1 fruit fly cellular context compared by ENCODE assay signal in the genomic region with DNA sequence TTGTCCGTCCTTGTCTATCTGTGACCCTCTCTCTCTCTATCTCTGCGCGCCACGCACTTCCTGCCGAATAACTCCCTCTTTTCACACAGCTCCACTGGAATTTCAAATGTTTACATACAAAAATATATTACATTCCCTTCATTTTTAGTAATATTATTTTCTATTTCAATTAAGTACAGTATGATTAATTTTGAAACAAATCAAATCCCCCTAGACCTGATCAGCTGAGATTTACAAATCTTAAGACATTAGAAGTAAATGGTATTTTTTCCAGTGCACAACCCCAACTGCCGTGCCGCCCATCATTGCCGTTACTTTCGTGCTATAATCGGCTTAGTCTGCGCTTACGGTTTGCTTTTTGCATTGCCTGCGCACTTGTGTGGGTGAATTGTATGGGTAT.
TF ChIP-seq lines count a peak whose summit lies in the region.

No protein-coding gene starts in this region.

TF ChIP-seq in whole organism, embryonic, 481 proteins besides CTCF, POLR2A, EP300 and RAD21 (continued from another document):
- TF ChIP-seq fd102C (GFP tag; optimal IDR thresholded peaks at IDR 0.05; lab: Kevin White, UChicago) (no peak), CG31365 (tag; optimal IDR thresholded peaks at IDR 0.05; lab: Kevin White, UChicago) (no peak), H2.0 (GFP tag; IDR thresholded peaks at IDR 0.05; lab: Robert Waterston, UW) (0 out of 2 replicates have a peak, but pooled peaks have one; percentile 6), dpn (GFP tag; optimal IDR thresholded peaks at IDR 0.05; lab: Kevin White, UChicago) (peak; percentile 12 to 35), Max (GFP tag; optimal IDR thresholded peaks at IDR 0.05; lab: Kevin White, UChicago) (no peak), da (GFP tag; optimal IDR thresholded peaks at IDR 0.05; lab: Kevin White, UChicago) (no peak), CG6689 (GFP tag; IDR thresholded peaks at IDR 0.05; lab: Robert Waterston, UW) (peak; percentile 44), pan (optimal IDR thresholded peaks at IDR 0.05; lab: Kevin White, UChicago) (no peak), pan (GFP tag; optimal IDR thresholded peaks at IDR 0.05 in 1 of 2, IDR thresholded peaks at IDR 0.05 in 1 of 2) (peak in 1 of 2 experiments; percentile 68), CoRest (tag; optimal IDR thresholded peaks at IDR 0.05; lab: Kevin White, UChicago) (peak; percentile 57), peb (GFP tag; IDR thresholded peaks at IDR 0.05; lab: Robert Waterston, UW) (no peak), so (GFP tag; IDR thresholded peaks at IDR 0.05; lab: Robert Waterston, UW) (no peak), Oli (tag; optimal IDR thresholded peaks at IDR 0.05; lab: Kevin White, UChicago) (peak; percentile 42), CG17361 (GFP tag; IDR thresholded peaks at IDR 0.05; lab: Robert Waterston, UW) (no peak; the same call in 2 of the 3 replicates), sens-2 (GFP tag; IDR thresholded peaks at IDR 0.05; lab: Robert Waterston, UW) (no peak), CG2875 (GFP tag; optimal IDR thresholded peaks at IDR 0.05; lab: Kevin White, UChicago) (no peak), CG12744 (GFP tag; optimal IDR thresholded peaks at IDR 0.05; lab: Kevin White, UChicago) (no peak), D19A (tag; optimal IDR thresholded peaks at IDR 0.05; lab: Kevin White, UChicago) (no peak), gfzf (GFP tag; optimal IDR thresholded peaks at IDR 0.05; lab: Kevin White, UChicago) (no peak), Hr78 (GFP tag; optimal IDR thresholded peaks at IDR 0.05; lab: Kevin White, UChicago) (no peak), CG17385 (GFP tag; optimal IDR thresholded peaks at IDR 0.05; lab: Kevin White, UChicago) (peak; percentile 53), CG11504 (tag; optimal IDR thresholded peaks at IDR 0.05; lab: Kevin White, UChicago) (peak; percentile 81), btn (GFP tag; optimal IDR thresholded peaks at IDR 0.05; lab: Kevin White, UChicago) (no peak), lab (GFP tag; optimal IDR thresholded peaks at IDR 0.05; lab: Kevin White, UChicago) (peak; percentile 86), kni (GFP tag; optimal IDR thresholded peaks at IDR 0.05; lab: Kevin White, UChicago) (no peak), CG3407 (GFP tag; optimal IDR thresholded peaks at IDR 0.05; lab: Kevin White, UChicago) (no peak), org-1 (GFP tag; optimal IDR thresholded peaks at IDR 0.05; lab: Kevin White, UChicago) (peak; percentile 36), tll (GFP tag; optimal IDR thresholded peaks at IDR 0.05; lab: Kevin White, UChicago) (no peak), CG11456 (GFP tag; IDR thresholded peaks at IDR 0.05; lab: Robert Waterston, UW) (no peak), Ptx1 (GFP tag; IDR thresholded peaks at IDR 0.05; lab: Robert Waterston, UW) (peak; percentile 61), Atf-2 (GFP tag; optimal IDR thresholded peaks at IDR 0.05; lab: Kevin White, UChicago) (no peak), slou (GFP tag; optimal IDR thresholded peaks at IDR 0.05; lab: Kevin White, UChicago) (no peak), h (optimal IDR thresholded peaks at IDR 0.05; lab: Kevin White, UChicago) (no peak), Dad (GFP tag; optimal IDR thresholded peaks at IDR 0.05; lab: Kevin White, UChicago) (no peak), Nf-YC (tag; optimal IDR thresholded peaks at IDR 0.05; lab: Kevin White, UChicago) (no peak), CG9727 (GFP tag; optimal IDR thresholded peaks at IDR 0.05; lab: Kevin White, UChicago) (no peak), Nf-YA (GFP tag; IDR thresholded peaks at IDR 0.05; lab: Robert Waterston, UW) (no peak), seq (GFP tag; IDR thresholded peaks at IDR 0.05; lab: Robert Waterston, UW) (peak; percentile 54; the same call in 1 of the 2 replicates), dan (GFP tag; IDR thresholded peaks at IDR 0.05; lab: Robert Waterston, UW) (no peak), sr (GFP tag; IDR thresholded peaks at IDR 0.05; lab: Robert Waterston, UW) (no peak), CG6813 (GFP tag; optimal IDR thresholded peaks at IDR 0.05; lab: Kevin White, UChicago) (no peak), twi (tag; optimal IDR thresholded peaks at IDR 0.05; lab: Kevin White, UChicago) (no peak), pum (GFP tag; optimal IDR thresholded peaks at IDR 0.05; lab: Kevin White, UChicago) (no peak), zen (tag; optimal IDR thresholded peaks at IDR 0.05; lab: Kevin White, UChicago) (no peak), jumu (GFP tag; optimal IDR thresholded peaks at IDR 0.05; lab: Kevin White, UChicago) (no peak), HLH3B (GFP tag; IDR thresholded peaks at IDR 0.05; lab: Robert Waterston, UW) (peak; percentile 55; the same call in 1 of the 2 replicates), ATbp (GFP tag; optimal IDR thresholded peaks at IDR 0.05; lab: Kevin White, UChicago) (peak; percentile 22), slbo (GFP tag; IDR thresholded peaks at IDR 0.05; lab: Robert Waterston, UW) (peak; percentile 62), CG11093 (GFP tag; IDR thresholded peaks at IDR 0.05; lab: Robert Waterston, UW) (0 out of 3 replicates have a peak, but pooled peaks have one; percentile 44)
